Fruit fly (Drosophila melanogaster): Measurements from ENCODE around the gene Rchy1.

Rchy1 gene

DNA sequence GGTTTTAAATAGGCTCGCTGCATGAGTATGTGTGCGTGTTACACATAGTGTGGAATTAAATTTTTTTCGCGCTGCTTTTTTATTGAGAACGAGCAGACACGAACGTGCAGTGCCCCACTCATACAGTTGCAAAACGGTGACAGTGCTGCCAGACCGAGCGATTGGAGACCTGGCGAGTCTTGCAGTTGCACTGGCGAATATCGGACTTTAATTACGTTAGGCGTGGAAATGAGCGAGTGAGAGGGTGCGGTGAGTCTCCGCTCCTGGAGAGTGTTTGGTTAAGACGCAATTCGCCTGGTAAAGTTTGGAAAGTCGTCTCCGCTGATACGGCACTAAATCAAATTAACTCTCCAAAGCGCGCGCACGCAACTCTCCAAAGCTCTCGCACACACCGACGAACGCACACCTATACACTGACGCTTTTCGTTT lies 15.9 kb upstream of the Rchy1 start:
- TF ChIP-seq D1 (tag; optimal IDR thresholded peaks at IDR 0.05): no peak
- no peak for TF ChIP-seq CG17806 (tag; optimal IDR thresholded peaks at IDR 0.05)
- TF ChIP-seq CG4496 (GFP tag; IDR thresholded peaks at IDR 0.05): 0 out of 3 replicates have a peak, but pooled peaks have one; percentile 9
- no peak for TF ChIP-seq Snoo (tag; optimal IDR thresholded peaks at IDR 0.05)
- no peak for TF ChIP-seq rn (GFP tag; IDR thresholded peaks at IDR 0.05)
- no peak for TF ChIP-seq CG8301 (tag; optimal IDR thresholded peaks at IDR 0.05)
- no peak for TF ChIP-seq CG15710 (tag; optimal IDR thresholded peaks at IDR 0.05)
- no peak for TF ChIP-seq Pif1B (GFP tag; optimal IDR thresholded peaks at IDR 0.05)
- 0 out of 3 replicates have a peak, but pooled peaks have one; percentile 17 for TF ChIP-seq fd96Ca (GFP tag; IDR thresholded peaks at IDR 0.05)
- TF ChIP-seq CG10348 (GFP tag; IDR thresholded peaks at IDR 0.05): no peak
- no peak for TF ChIP-seq CG34367 (tag; optimal IDR thresholded peaks at IDR 0.05)
- TF ChIP-seq Pif1A (GFP tag; optimal IDR thresholded peaks at IDR 0.05): no peak
- no peak for TF ChIP-seq CG9948 (tag; optimal IDR thresholded peaks at IDR 0.05)
- TF ChIP-seq CG12605 (GFP tag; IDR thresholded peaks at IDR 0.05): no peak
- TF ChIP-seq CG14655 (GFP tag; optimal IDR thresholded peaks at IDR 0.05): no peak
- no peak for TF ChIP-seq CG8159 (tag; optimal IDR thresholded peaks at IDR 0.05)
- TF ChIP-seq gl (tag; optimal IDR thresholded peaks at IDR 0.05): no peak
- 0 out of 2 replicates have a peak, but pooled peaks have one; percentile 29 for TF ChIP-seq CG32121 (GFP tag; IDR thresholded peaks at IDR 0.05)
- no peak for TF ChIP-seq EcR (GFP tag; optimal IDR thresholded peaks at IDR 0.05)
- peak; percentile 35 for TF ChIP-seq Ets98B (GFP tag; IDR thresholded peaks at IDR 0.05)
- TF ChIP-seq CG13204 (GFP tag; optimal IDR thresholded peaks at IDR 0.05): no peak

- TF ChIP-seq CG9948 (tag; optimal IDR thresholded peaks at IDR 0.05): peak; percentile 75
- TF ChIP-seq CG34367 (tag; optimal IDR thresholded peaks at IDR 0.05): peak; percentile 72
- peak; percentile 56; the same call in 1 of the 2 replicates for TF ChIP-seq rn (GFP tag; IDR thresholded peaks at IDR 0.05)
- TF ChIP-seq CG32121 (GFP tag; IDR thresholded peaks at IDR 0.05): peak; percentile 65; the same call in 1 of the 2 replicates
- TF ChIP-seq CG10348 (GFP tag; IDR thresholded peaks at IDR 0.05): no peak
- TF ChIP-seq CG17806 (tag; optimal IDR thresholded peaks at IDR 0.05): peak; percentile 78
- TF ChIP-seq CG12605 (GFP tag; IDR thresholded peaks at IDR 0.05): peak; percentile 19; the same call in 1 of the 2 replicates
- TF ChIP-seq CG15710 (tag; optimal IDR thresholded peaks at IDR 0.05): peak; percentile 78
- TF ChIP-seq CG13204 (GFP tag; optimal IDR thresholded peaks at IDR 0.05): no peak
- TF ChIP-seq EcR (GFP tag; optimal IDR thresholded peaks at IDR 0.05): no peak
- TF ChIP-seq D1 (tag; optimal IDR thresholded peaks at IDR 0.05): no peak
- no peak for TF ChIP-seq Pif1A (GFP tag; optimal IDR thresholded peaks at IDR 0.05)
- TF ChIP-seq CG14655 (GFP tag; optimal IDR thresholded peaks at IDR 0.05): no peak
- no peak for TF ChIP-seq gl (tag; optimal IDR thresholded peaks at IDR 0.05)
- TF ChIP-seq CG4496 (GFP tag; IDR thresholded peaks at IDR 0.05): peak; percentile 78
- TF ChIP-seq CG8301 (tag; optimal IDR thresholded peaks at IDR 0.05): peak; percentile 71
- TF ChIP-seq CG8159 (tag; optimal IDR thresholded peaks at IDR 0.05): peak; percentile 77
- no peak for TF ChIP-seq Pif1B (GFP tag; optimal IDR thresholded peaks at IDR 0.05)
- peak; percentile 63 for TF ChIP-seq Snoo (tag; optimal IDR thresholded peaks at IDR 0.05)
- peak; percentile 74 for TF ChIP-seq Ets98B (GFP tag; IDR thresholded peaks at IDR 0.05)
- peak; percentile 78 for TF ChIP-seq fd96Ca (GFP tag; IDR thresholded peaks at IDR 0.05)
These were observed 14.9 kb upstream of the Rchy1 start, which contains the start of the genes Sec61alpha and Daxx for dm6 chr2L:6480212-6480994. Gene Sec61alpha (minus strand): TSS chr2L:6480575. Gene Daxx (plus strand): TSS chr2L:6480929.

DNA sequence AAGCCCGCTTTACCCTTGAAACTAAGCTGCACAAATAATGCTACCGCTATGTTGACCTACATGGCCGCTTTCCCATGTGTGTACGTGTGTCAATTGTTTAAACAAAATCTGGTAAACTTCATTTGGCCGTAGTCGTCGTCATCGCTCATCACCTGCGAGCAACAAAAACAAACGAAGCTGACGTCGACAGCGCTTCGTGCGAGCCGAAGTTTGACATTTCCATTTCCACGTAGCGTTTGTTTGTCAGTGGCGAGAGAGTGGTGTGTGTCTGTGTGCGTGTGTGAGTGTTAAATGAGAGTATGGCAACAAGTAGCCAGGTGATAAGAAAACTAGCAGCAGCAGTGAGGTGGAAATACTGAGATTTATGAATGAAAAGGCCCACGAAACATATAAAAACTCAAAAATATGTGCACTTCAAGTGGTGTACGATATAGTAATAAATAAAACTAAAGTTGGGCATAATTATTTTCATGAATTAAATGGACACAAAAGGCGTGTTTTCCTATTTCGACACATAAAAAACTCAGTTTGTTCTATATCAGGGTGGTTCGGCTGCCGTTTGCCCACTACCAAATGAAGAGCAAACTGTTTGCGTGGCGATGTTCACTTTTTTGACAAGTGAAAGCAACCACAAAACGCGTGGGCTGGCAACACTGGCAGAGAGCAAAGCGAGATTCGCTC lies 13.9 kb upstream of the Rchy1 start:
- peak; percentile 5 for TF ChIP-seq EcR (GFP tag; optimal IDR thresholded peaks at IDR 0.05)
- peak; percentile 55 for TF ChIP-seq CG12605 (GFP tag; IDR thresholded peaks at IDR 0.05)
- TF ChIP-seq CG14655 (GFP tag; optimal IDR thresholded peaks at IDR 0.05): peak; percentile 25
- TF ChIP-seq CG8301 (tag; optimal IDR thresholded peaks at IDR 0.05): peak; percentile 14
- TF ChIP-seq fd96Ca (GFP tag; IDR thresholded peaks at IDR 0.05): no peak

- TF ChIP-seq rn (GFP tag; IDR thresholded peaks at IDR 0.05) (no peak), CG8159 (tag; optimal IDR thresholded peaks at IDR 0.05) (no peak), EcR (GFP tag; optimal IDR thresholded peaks at IDR 0.05) (no peak), Pif1B (GFP tag; optimal IDR thresholded peaks at IDR 0.05) (no peak), Ets98B (GFP tag; IDR thresholded peaks at IDR 0.05) (no peak), CG34367 (tag; optimal IDR thresholded peaks at IDR 0.05) (no peak), CG13204 (GFP tag; optimal IDR thresholded peaks at IDR 0.05) (no peak), CG4496 (GFP tag; IDR thresholded peaks at IDR 0.05) (no peak)
These were observed 11.3 kb upstream of the Rchy1 start, which contains the start of gene CG9536 for dm6 chr2L:6476753-6477152. Gene CG9536 (minus strand): TSS chr2L:6476975.

dm6 chr2L:6474878-6475582 lies 9.6 kb upstream of the Rchy1 start:
- TF ChIP-seq fd96Ca (GFP tag; IDR thresholded peaks at IDR 0.05) (0 out of 3 replicates have a peak, but pooled peaks have one; percentile 10), CG8159 (tag; optimal IDR thresholded peaks at IDR 0.05) (no peak), CG14655 (GFP tag; optimal IDR thresholded peaks at IDR 0.05) (no peak)
